Worm (Caenorhabditis elegans): Measurements from ENCODE around the gene F44E7.5.

DNA sequence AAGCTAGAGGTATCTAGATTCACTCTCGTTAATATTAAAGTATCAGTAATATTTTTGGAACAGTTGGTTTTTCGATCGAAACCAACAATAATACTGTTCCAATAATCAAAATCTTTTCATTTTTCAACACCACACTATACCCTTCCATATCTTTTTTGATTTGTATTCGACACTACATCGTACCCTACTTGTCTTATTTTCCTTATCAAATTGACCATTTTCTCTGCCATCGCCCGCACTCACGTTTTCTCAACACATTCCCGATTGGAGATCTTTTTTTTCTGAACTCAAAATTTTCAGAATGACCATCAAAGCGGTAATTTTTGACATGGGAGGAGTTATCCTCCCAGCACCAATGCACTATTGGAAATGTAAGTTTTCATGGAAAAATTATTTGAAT, 33.2 kb downstream of the F44E7.5 start, which contains the start of gene acds-10:
- no peak for TF ChIP-seq nhr-237 (tag; optimal IDR thresholded peaks at IDR 0.05)
- no peak for TF ChIP-seq nhr-76 (tag; optimal IDR thresholded peaks at IDR 0.05)
- no peak for TF ChIP-seq blmp-1 (tag; optimal IDR thresholded peaks at IDR 0.05)
- no peak for TF ChIP-seq pha-4 (tag; optimal IDR thresholded peaks at IDR 0.05)
- TF ChIP-seq nhr-28 (tag; optimal IDR thresholded peaks at IDR 0.05): no peak
- no peak for TF ChIP-seq elt-3 (tag; optimal IDR thresholded peaks at IDR 0.05)
- no peak for TF ChIP-seq lin-13 (tag; optimal IDR thresholded peaks at IDR 0.05)
- no peak for TF ChIP-seq nhr-12 (tag; optimal IDR thresholded peaks at IDR 0.05)
- no peak for TF ChIP-seq unc-39 (tag; optimal IDR thresholded peaks at IDR 0.05)
- no peak for TF ChIP-seq unc-62 (GFP tag; optimal IDR thresholded peaks at IDR 0.05)
